Fruit fly (Drosophila melanogaster) whole organism, embryonic: ENCODE results near the gene CG8562.

Experiments used
- Adf1 ChIP-seq: fragments of 200-800 bp; sonication (Bioruptor generic); IDR thresholded peaks from 2 replicates; pipeline ENCODE4 v1.3.6; 2022; ENCODE audit warnings: missing biosample characterization, missing genetic modification characterization
- CG10431 ChIP-seq: fragments of 200-800 bp; sonication (Bioruptor generic); optimal IDR thresholded peaks from 3 replicates; lab custom pipeline; 2018; ENCODE audit warnings: missing biosample characterization, mild to moderate bottlenecking, missing genetic modification characterization
- CG11085 ChIP-seq: fragments of 200-800 bp; sonication (Bioruptor generic); IDR thresholded peaks from 2 replicates; pipeline ENCODE4 v1.3.6; 2022; ENCODE audit warnings: missing biosample characterization, missing genetic modification characterization
- CG13775 ChIP-seq: fragments of 200-800 bp; sonication (Bioruptor generic); optimal IDR thresholded peaks from 3 replicates; lab custom pipeline; 2017; ENCODE audit warnings: missing biosample characterization, mild to moderate bottlenecking, missing genetic modification characterization
- CG15696 ChIP-seq: fragments of 200-800 bp; sonication (Bioruptor generic); optimal IDR thresholded peaks from 2 replicates; lab custom pipeline; 2019; ENCODE audit warnings: missing biosample characterization, mild to moderate bottlenecking, missing genetic modification characterization, moderate library complexity
- CG18262 ChIP-seq: fragments of 200-800 bp; optimal IDR thresholded peaks from 3 replicates; lab custom pipeline; 2019; ENCODE audit warnings: missing biosample characterization, mild to moderate bottlenecking, missing genetic modification characterization, moderate library complexity
- CG2116 ChIP-seq: fragments of 200-800 bp; sonication (Bioruptor generic); optimal IDR thresholded peaks from 3 replicates; lab custom pipeline; 2018; ENCODE audit warnings: missing biosample characterization, mild to moderate bottlenecking, missing genetic modification characterization
- CG2202 ChIP-seq: fragments of 200-800 bp; sonication (Bioruptor generic); optimal IDR thresholded peaks from 2 replicates; lab custom pipeline; 2018; ENCODE audit warnings: missing biosample characterization, mild to moderate bottlenecking, missing genetic modification characterization
- CG3065 ChIP-seq: fragments of 200-800 bp; sonication (Bioruptor generic); optimal IDR thresholded peaks from 2 replicates; lab custom pipeline; 2016; ENCODE audit warnings: missing biosample characterization, missing genetic modification characterization
- CG31441 ChIP-seq: fragments of 200-800 bp; sonication (Bioruptor generic); IDR thresholded peaks from 2 replicates; pipeline ENCODE4 v1.3.6; 2022; ENCODE audit warnings: missing biosample characterization, missing genetic modification characterization
- CG4404 ChIP-seq: fragments of 200-800 bp; sonication (Bioruptor generic); IDR thresholded peaks from 2 replicates; pipeline ENCODE4 v1.3.6; 2022; ENCODE audit warnings: missing biosample characterization, missing genetic modification characterization
- CG7963 ChIP-seq: fragments of 200-800 bp; sonication (Bioruptor generic); IDR thresholded peaks from 3 replicates; pipeline ENCODE4 v1.3.6; 2022; ENCODE audit warnings: missing biosample characterization, missing genetic modification characterization; ENCODE audit not compliant: partially characterized antibody
- CG8388 ChIP-seq: fragments of 200-800 bp; sonication (Bioruptor generic); optimal IDR thresholded peaks from 2 replicates; lab custom pipeline; 2019; ENCODE audit warnings: missing biosample characterization, mild to moderate bottlenecking, missing genetic modification characterization, moderate library complexity
- CG9215 ChIP-seq: fragments of 200-800 bp; sonication (Bioruptor generic); IDR thresholded peaks from 2 replicates; pipeline ENCODE4 v1.3.6; 2022; ENCODE audit warnings: missing biosample characterization, missing genetic modification characterization
- CG9932 ChIP-seq: fragments of 200-800 bp; sonication (Bioruptor generic); IDR thresholded peaks from 2 replicates; pipeline ENCODE4 v1.3.6; 2022; ENCODE audit warnings: missing biosample characterization, missing genetic modification characterization
- Chrac-16 ChIP-seq: fragments of 200-800 bp; sonication (Bioruptor generic); optimal IDR thresholded peaks from 3 replicates; lab custom pipeline; 2016; ENCODE audit warnings: missing biosample characterization, missing genetic modification characterization
- CoRest ChIP-seq: fragments of 200-800 bp; sonication (Bioruptor generic); optimal IDR thresholded peaks from 3 replicates; lab custom pipeline; 2018; ENCODE audit warnings: missing biosample characterization, mild to moderate bottlenecking, missing genetic modification characterization, moderate library complexity
- Dek ChIP-seq: fragments of 200-800 bp; sonication (Bioruptor generic); optimal IDR thresholded peaks from 3 replicates; lab custom pipeline; 2019; ENCODE audit warnings: missing biosample characterization, mild to moderate bottlenecking, missing genetic modification characterization, moderate library complexity
- Dfd ChIP-seq, 2 experiments: fragments of >200 bp; optimal IDR thresholded peaks; 2 replicates each; lab custom pipeline; 2017; ENCODE audit warnings: missing biosample characterization in 2 of 2, missing genetic modification characterization in 2 of 2
- Dip2 ChIP-seq: fragments of 200-800 bp; sonication (Bioruptor generic); IDR thresholded peaks from 2 replicates; pipeline ENCODE4 v1.3.6; 2022; ENCODE audit warnings: missing biosample characterization, missing genetic modification characterization
- Doc2 ChIP-seq: fragments of 200-800 bp; sonication (Bioruptor generic); IDR thresholded peaks from 2 replicates; pipeline ENCODE4 v1.3.6; 2022; ENCODE audit warnings: missing biosample characterization, missing genetic modification characterization
- Dp ChIP-seq: fragments of 200-800 bp; sonication (Bioruptor generic); optimal IDR thresholded peaks from 2 replicates; lab custom pipeline; 2018; ENCODE audit warnings: missing biosample characterization, mild to moderate bottlenecking, missing genetic modification characterization, moderate library complexity
- Elba2 ChIP-seq: fragments of 200-800 bp; sonication (Bioruptor generic); optimal IDR thresholded peaks from 3 replicates; lab custom pipeline; 2016; ENCODE audit warnings: missing biosample characterization, missing genetic modification characterization
- H15 ChIP-seq: fragments of 200-800 bp; sonication (Bioruptor generic); IDR thresholded peaks from 3 replicates; pipeline ENCODE4 v1.3.6; 2022; ENCODE audit warnings: missing biosample characterization, missing genetic modification characterization
- Hr3 ChIP-seq: fragments of 200-800 bp; sonication (Bioruptor generic); optimal IDR thresholded peaks from 3 replicates; lab custom pipeline; 2016; ENCODE audit warnings: missing biosample characterization, missing genetic modification characterization
- Hr39 ChIP-seq: fragments of >200 bp; optimal IDR thresholded peaks from 2 replicates; lab custom pipeline; 2017
- Jarid2 ChIP-seq: fragments of 200-800 bp; sonication (Bioruptor generic); optimal IDR thresholded peaks from 3 replicates; lab custom pipeline; 2017; ENCODE audit warnings: mild to moderate bottlenecking, missing biosample characterization, missing genetic modification reagents, missing genetic modification characterization
- Mad ChIP-seq: fragments of 200-800 bp; sonication (Bioruptor generic); optimal IDR thresholded peaks from 2 replicates; lab custom pipeline; 2016; ENCODE audit warnings: missing biosample characterization, missing genetic modification characterization
- Poxn ChIP-seq: fragments of 200-800 bp; sonication (Bioruptor generic); IDR thresholded peaks from 2 replicates; pipeline ENCODE4 v1.3.6; 2022; ENCODE audit warnings: missing biosample characterization, missing genetic modification characterization
- Side ChIP-seq: fragments of 200-800 bp; sonication (Bioruptor generic); optimal IDR thresholded peaks from 2 replicates; lab custom pipeline; 2016; ENCODE audit warnings: missing biosample characterization, missing genetic modification characterization
- Trl ChIP-seq, 3 experiments: fragments of >200 bp in 2 of 3; fragments of 200-800 bp in 1 of 3; sonication (Bioruptor generic) in 1 of 3; optimal IDR thresholded peaks; 2 replicates in 1 of 3; 3 replicates in 2 of 3; lab custom pipeline; 2016 to 2017; ENCODE audit warnings: missing biosample characterization in 1 of 3, missing genetic modification characterization in 1 of 3
- Vsx1 ChIP-seq: fragments of 200-800 bp; sonication (Bioruptor generic); optimal IDR thresholded peaks from 2 replicates; lab custom pipeline; 2017; ENCODE audit warnings: missing biosample characterization, mild to moderate bottlenecking, missing genetic modification characterization, missing genetic modification reagents
- amos ChIP-seq: fragments of 200-800 bp; sonication (Bioruptor generic); IDR thresholded peaks from 2 replicates; pipeline ENCODE4 v1.3.6; 2022; ENCODE audit warnings: missing biosample characterization, missing genetic modification characterization; ENCODE audit not compliant: partially characterized antibody
- ap ChIP-seq: fragments of 200-800 bp; sonication (Bioruptor generic); IDR thresholded peaks from 2 replicates; pipeline ENCODE4 v1.3.6; 2022; ENCODE audit warnings: missing biosample characterization, missing genetic modification characterization
- caup ChIP-seq: fragments of 200-800 bp; sonication (Bioruptor generic); optimal IDR thresholded peaks from 3 replicates; lab custom pipeline; 2017; ENCODE audit warnings: missing biosample characterization, mild to moderate bottlenecking, missing genetic modification characterization, moderate library complexity; ENCODE audit not compliant: severe bottlenecking
- dimm ChIP-seq: fragments of 200-800 bp; sonication (Bioruptor generic); IDR thresholded peaks from 2 replicates; pipeline ENCODE4 v1.3.6; 2022; ENCODE audit warnings: missing biosample characterization, missing genetic modification characterization
- dpn ChIP-seq, 2 experiments: fragments of 200-800 bp; sonication (Bioruptor generic); optimal IDR thresholded peaks; 3 replicates each; lab custom pipeline; 2016; ENCODE audit warnings: missing biosample characterization in 2 of 2, missing genetic modification characterization in 2 of 2
- en ChIP-seq: fragments of 200-800 bp; sonication (Bioruptor generic); optimal IDR thresholded peaks from 2 replicates; lab custom pipeline; 2016; ENCODE audit warnings: missing biosample characterization, missing genetic modification characterization
- gem ChIP-seq: fragments of 200-800 bp; sonication (Bioruptor generic); optimal IDR thresholded peaks from 2 replicates; lab custom pipeline; 2019; ENCODE audit warnings: missing biosample characterization, mild to moderate bottlenecking, missing genetic modification characterization, moderate library complexity
- hb ChIP-seq: fragments of 200-800 bp; sonication (Bioruptor generic); IDR thresholded peaks from 3 replicates; pipeline ENCODE4 v1.3.6; 2022; ENCODE audit warnings: missing biosample characterization, missing genetic modification characterization; ENCODE audit not compliant: partially characterized antibody
- knrl ChIP-seq: fragments of 200-800 bp; sonication (Bioruptor generic); IDR thresholded peaks from 3 replicates; pipeline ENCODE4 v1.3.6; 2022; ENCODE audit warnings: missing biosample characterization, missing genetic modification characterization; ENCODE audit not compliant: partially characterized antibody
- maf-S ChIP-seq: fragments of 200-800 bp; sonication (Bioruptor generic); optimal IDR thresholded peaks from 2 replicates; lab custom pipeline; 2016; ENCODE audit warnings: missing biosample characterization, missing genetic modification characterization
- nmo ChIP-seq: fragments of 200-800 bp; sonication (Bioruptor generic); optimal IDR thresholded peaks from 2 replicates; lab custom pipeline; 2018; ENCODE audit warnings: missing biosample characterization, mild to moderate bottlenecking, missing genetic modification characterization, moderate library complexity
- ro ChIP-seq: fragments of 200-800 bp; sonication (Bioruptor generic); IDR thresholded peaks from 2 replicates; pipeline ENCODE4 v1.3.6; 2022; ENCODE audit warnings: missing biosample characterization, missing genetic modification characterization
- schlank ChIP-seq: fragments of 200-800 bp; sonication (Bioruptor generic); optimal IDR thresholded peaks from 2 replicates; lab custom pipeline; 2018; ENCODE audit warnings: missing biosample characterization, mild to moderate bottlenecking, missing genetic modification characterization
- sima ChIP-seq: fragments of 200-800 bp; sonication (Bioruptor generic); optimal IDR thresholded peaks from 2 replicates; lab custom pipeline; 2016; ENCODE audit warnings: missing biosample characterization, missing genetic modification characterization
- slbo ChIP-seq: fragments of 200-800 bp; sonication (Bioruptor generic); IDR thresholded peaks from 2 replicates; pipeline ENCODE4 v1.3.6; 2022; ENCODE audit warnings: missing biosample characterization, missing genetic modification characterization
- sob ChIP-seq: fragments of 200-800 bp; sonication (Bioruptor generic); IDR thresholded peaks from 2 replicates; pipeline ENCODE4 v1.3.6; 2022; ENCODE audit warnings: missing biosample characterization, missing genetic modification characterization
- sug ChIP-seq: fragments of 200-800 bp; optimal IDR thresholded peaks from 2 replicates; lab custom pipeline; 2019; ENCODE audit warnings: missing biosample characterization, mild to moderate bottlenecking, missing genetic modification characterization, moderate library complexity
- zen2 ChIP-seq: fragments of 200-800 bp; sonication (Bioruptor generic); IDR thresholded peaks from 3 replicates; pipeline ENCODE4 v1.3.6; 2022; ENCODE audit warnings: missing biosample characterization, missing genetic modification characterization; ENCODE audit not compliant: partially characterized antibody

The CG8562 gene

dm6 chr3L:7381359-7381976 is 16.6 kb upstream of the CG8562 start, which contains the start of the genes SMSr and smid (continued):
- TF ChIP-seq Trl (optimal IDR thresholded peaks at IDR 0.05; lab: Kevin White, UChicago) (peak; percentile 82 to 88), Trl (GFP tag; optimal IDR thresholded peaks at IDR 0.05; lab: Kevin White, UChicago) (peak; percentile 43), knrl (GFP tag; lab: Robert Waterston, UW) (peak; percentile 93), CG8388 (GFP tag; lab: Kevin White, UChicago) (no peak), Dfd (GFP tag; optimal IDR thresholded peaks at IDR 0.05; lab: Kevin White, UChicago) (peak in 1 of 2 experiments; percentile 52), sima (no peak), Chrac-16 (GFP tag; lab: Kevin White, UChicago) (peak; percentile 54), CG9215 (GFP tag; lab: Robert Waterston, UW) (no peak; the same call in 1 of the 2 replicates), Hr39 (no peak), Jarid2 (no peak), ro (GFP tag; lab: Robert Waterston, UW) (no peak), maf-S (peak; percentile 44), CG2202 (tag; lab: Kevin White, UChicago) (no peak), H15 (GFP tag; lab: Robert Waterston, UW) (0 out of 3 replicates have a peak, but pooled peaks have one; percentile 46), hb (peak; percentile 84), Hr3 (GFP tag; lab: Kevin White, UChicago) (peak; percentile 55), Poxn (no peak), Dip2 (GFP tag; lab: Robert Waterston, UW) (no peak), CG2116 (GFP tag; lab: Kevin White, UChicago) (peak; percentile 88), amos (GFP tag; lab: Robert Waterston, UW) (peak; percentile 82), CG3065 (peak; percentile 4), CG31441 (GFP tag; lab: Robert Waterston, UW) (peak; percentile 69), slbo (GFP tag; lab: Robert Waterston, UW) (peak; percentile 76), ap (GFP tag; lab: Robert Waterston, UW) (no peak), sob (GFP tag; lab: Robert Waterston, UW) (peak; percentile 52), CG18262 (peak; percentile 67), schlank (tag; lab: Kevin White, UChicago) (no peak), CG13775 (GFP tag; lab: Kevin White, UChicago) (peak; percentile 78), caup (no peak), nmo (GFP tag; lab: Kevin White, UChicago) (peak; percentile 85), CoRest (tag; lab: Kevin White, UChicago) (peak; percentile 79), Doc2 (GFP tag; lab: Robert Waterston, UW) (no peak), gem (tag; lab: Kevin White, UChicago) (peak; percentile 82), CG11085 (GFP tag; lab: Robert Waterston, UW) (peak; percentile 58), CG9932 (GFP tag; lab: Robert Waterston, UW) (peak; percentile 80), en (GFP tag; lab: Kevin White, UChicago) (no peak), dpn (GFP tag; optimal IDR thresholded peaks at IDR 0.05; lab: Kevin White, UChicago) (peak; percentile 63 to 65), sug (tag; lab: Kevin White, UChicago) (peak; percentile 100), Dp (peak; percentile 20), Adf1 (GFP tag; lab: Robert Waterston, UW) (peak; percentile 43), Side (GFP tag; lab: Kevin White, UChicago) (no peak), CG10431 (no peak), CG7963 (GFP tag; lab: Robert Waterston, UW) (peak; percentile 62; the same call in 2 of the 3 replicates), Dek (tag; lab: Kevin White, UChicago) (peak; percentile 48), Mad (GFP tag; lab: Kevin White, UChicago) (peak; percentile 79), CG15696 (peak; percentile 54), CG4404 (GFP tag; lab: Robert Waterston, UW) (peak; percentile 56; the same call in 1 of the 2 replicates), Vsx1 (GFP tag; lab: Kevin White, UChicago) (peak; percentile 26), dimm (GFP tag; lab: Robert Waterston, UW) (no peak), zen2 (peak; percentile 53; the same call in 2 of the 3 replicates), Elba2 (no peak)
